Worm (Caenorhabditis elegans) whole organism, L4/young adult: Measurements from ENCODE around the gene F22B5.10.

Experiments
- W03F9.2 ChIP-seq: fragments of 150-350 bp; optimal IDR thresholded peaks from 2 replicates; lab custom pipeline; 2014; ENCODE audit warnings: missing biosample characterization, missing genetic modification characterization
- dao-5 ChIP-seq: sonication (generic microtip); optimal IDR thresholded peaks from 2 replicates; lab custom pipeline; 2016; ENCODE audit warnings: missing genotype, missing genetic modification characterization, moderate library complexity, missing compliant biosample characterization
- him-1 ChIP-seq: sonication (generic microtip); optimal IDR thresholded peaks from 2 replicates; lab custom pipeline; 2016; ENCODE audit warnings: missing genotype, missing genetic modification reagents, missing genetic modification characterization, missing compliant biosample characterization

Gene F22B5.10

DNA sequence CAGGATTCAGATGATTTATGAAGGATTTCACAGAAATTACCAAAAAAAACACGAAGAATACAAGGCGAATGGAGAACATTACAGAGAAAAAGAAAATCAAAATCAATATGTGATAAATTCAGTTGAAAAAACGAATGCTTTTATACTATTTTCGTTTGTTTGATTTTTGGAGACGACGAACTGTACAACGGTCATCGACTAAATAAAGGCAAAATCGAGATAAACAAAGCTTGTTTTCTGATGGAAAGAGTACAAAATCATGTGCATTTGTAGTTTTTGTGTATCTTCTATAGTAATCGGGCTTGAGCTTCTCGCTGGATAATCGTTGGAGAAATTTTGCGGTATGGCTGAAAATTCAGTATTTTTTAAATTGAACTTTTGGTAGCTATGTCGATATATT, 4.2 kb downstream of the F22B5.10 start, which contains the start of gene M05D6.8:
Gene M05D6.8, minus strand, starts transcription at position 101 of the 400 bp plus-strand sequence.
- no peak for TF ChIP-seq him-1 (tag; lab: Kevin White, UChicago)
- no peak for TF ChIP-seq W03F9.2 (tag; lab: Kevin White, UChicago)
- no peak for TF ChIP-seq dao-5 (tag; lab: Kevin White, UChicago)

DNA sequence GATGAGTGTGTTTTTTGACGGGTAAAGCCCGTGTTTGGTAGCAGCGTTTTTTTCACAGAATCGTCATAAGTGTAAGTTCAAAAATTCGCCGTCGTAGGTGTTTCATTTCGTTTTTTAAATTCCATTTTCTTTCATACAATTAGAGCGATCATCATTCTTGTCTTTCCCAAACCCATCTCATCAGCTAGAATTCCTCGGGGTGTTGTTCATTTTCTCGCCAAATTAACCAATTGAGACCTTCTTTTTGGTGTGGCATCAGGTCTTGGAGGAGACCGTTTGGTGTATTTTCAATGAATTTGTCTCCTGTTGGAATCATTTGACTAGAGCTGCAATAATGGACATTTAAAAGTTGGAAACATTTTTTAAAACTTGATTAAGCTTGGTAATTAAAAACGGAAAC, 5.9 kb downstream of the F22B5.10 start:
- no peak for TF ChIP-seq him-1 (tag; lab: Kevin White, UChicago)
- no peak for TF ChIP-seq W03F9.2 (tag; lab: Kevin White, UChicago)
- no peak for TF ChIP-seq dao-5 (tag; lab: Kevin White, UChicago)

DNA sequence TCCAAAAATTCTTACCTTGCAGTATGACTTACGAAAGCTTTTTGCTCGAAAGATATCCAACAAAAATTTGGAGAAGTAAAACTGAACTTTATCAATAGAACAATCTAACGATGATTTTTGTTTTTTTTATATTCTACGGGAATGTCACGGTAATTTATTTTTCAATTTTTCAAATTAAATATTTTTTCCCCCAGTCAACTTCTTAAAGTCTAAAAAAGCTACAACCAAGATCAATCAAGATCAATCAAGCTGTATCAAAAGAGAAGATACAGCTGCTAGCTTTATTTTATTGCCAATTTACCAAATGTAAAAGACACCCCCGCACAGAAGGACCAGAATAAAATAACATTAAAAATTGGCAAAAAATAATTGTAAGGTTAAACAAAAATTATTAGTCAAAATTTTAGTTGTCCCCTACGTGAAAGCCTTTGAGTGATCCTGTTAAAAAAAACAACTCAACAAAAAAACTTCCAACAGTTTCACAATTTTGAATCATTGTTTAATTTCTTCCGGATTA, 8.4 kb downstream of the F22B5.10 start, which contains the start of the genes M05D6.1 and M05D6.3:
Gene M05D6.1, minus strand, starts transcription at position 101 of the 517 bp plus-strand sequence.
Gene M05D6.3, plus strand, starts transcription at position 467 of the 517 bp plus-strand sequence.
- no peak for TF ChIP-seq him-1 (tag; lab: Kevin White, UChicago)
- no peak for TF ChIP-seq dao-5 (tag; lab: Kevin White, UChicago)
- no peak for TF ChIP-seq W03F9.2 (tag; lab: Kevin White, UChicago)

DNA sequence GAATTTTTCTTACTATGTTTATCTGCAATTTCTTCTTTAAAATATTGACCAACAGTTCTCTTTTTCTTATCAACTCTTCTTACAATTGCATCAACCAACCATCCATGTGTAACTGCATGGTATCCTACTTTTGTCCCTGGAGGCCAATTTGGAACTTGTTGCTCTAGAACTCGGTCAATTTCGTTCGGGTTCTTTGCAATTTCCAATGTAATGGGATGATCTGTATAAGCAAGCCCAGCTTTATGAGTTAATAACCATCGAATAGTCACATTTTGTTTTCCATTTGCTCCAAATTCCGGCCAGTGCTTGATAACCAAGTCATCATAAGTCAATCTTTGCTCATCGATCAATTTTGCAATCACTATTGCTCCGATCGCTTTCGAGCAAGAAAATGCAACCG, 12.4 kb downstream of the F22B5.10 start:
- TF ChIP-seq dao-5 (tag; lab: Kevin White, UChicago) (no peak), W03F9.2 (tag; lab: Kevin White, UChicago) (no peak), him-1 (tag; lab: Kevin White, UChicago) (no peak)

DNA sequence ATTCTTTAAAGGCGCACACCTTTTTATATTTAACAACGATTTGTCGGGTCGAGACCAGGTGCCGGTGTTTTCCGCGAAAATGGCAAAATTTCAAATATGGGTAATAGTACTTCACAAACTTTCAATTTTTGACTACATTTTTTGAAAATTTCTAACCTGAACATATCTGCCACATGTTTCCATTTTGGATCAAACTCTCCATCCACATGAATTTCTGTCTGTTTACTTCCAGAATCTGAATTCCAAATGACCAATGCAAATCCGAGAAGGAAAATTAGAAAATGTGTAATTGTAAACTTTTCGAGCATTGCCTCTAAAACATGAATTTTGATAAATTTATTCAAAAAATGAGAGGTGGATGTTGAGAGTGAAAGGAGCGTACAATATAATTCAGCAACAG, 13.2 kb downstream of the F22B5.10 start, which contains the start of gene lact-4:
Gene lact-4, minus strand, starts transcription at position 313 of the 400 bp plus-strand sequence.
- TF ChIP-seq dao-5 (tag; lab: Kevin White, UChicago), result no peak
- no peak for TF ChIP-seq W03F9.2 (tag; lab: Kevin White, UChicago)
- TF ChIP-seq him-1 (tag; lab: Kevin White, UChicago), result no peak

- peak; percentile 13 for TF ChIP-seq W03F9.2 (tag; lab: Kevin White, UChicago)
- TF ChIP-seq dao-5 (tag; lab: Kevin White, UChicago), result no peak
These were observed 14.2 kb downstream of the F22B5.10 start for ce11 chrII:8481033-8481708.

DNA sequence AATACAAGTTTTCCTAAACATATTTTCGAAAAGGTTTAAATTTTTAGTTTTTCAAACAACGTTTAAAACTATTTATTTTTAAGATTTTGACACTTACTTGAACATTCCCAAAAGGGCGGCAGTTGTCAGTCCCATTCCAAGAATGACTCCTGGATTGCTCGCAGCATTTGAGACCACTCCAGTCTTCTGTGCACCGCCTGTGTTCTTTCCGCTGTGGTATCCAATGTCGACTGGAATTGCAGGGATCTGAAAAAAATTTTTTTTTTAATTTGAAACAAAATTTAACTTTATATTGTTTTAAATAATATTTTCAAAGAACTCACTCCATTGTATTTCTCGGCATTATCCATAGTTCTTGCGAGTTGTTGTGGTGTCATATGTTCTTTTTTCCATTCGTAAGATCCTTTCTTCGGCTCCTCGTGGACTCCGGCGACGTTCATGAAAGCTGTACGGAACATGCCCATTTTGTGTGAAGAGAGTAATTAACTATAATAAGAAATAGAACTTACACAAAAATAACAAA, 14.8 kb downstream of the F22B5.10 start, which contains the start of gene M05D6.5:
Gene M05D6.5, minus strand, starts transcription at position 473 of the 523 bp plus-strand sequence.
- no peak for TF ChIP-seq dao-5 (tag; lab: Kevin White, UChicago)
- TF ChIP-seq W03F9.2 (tag; lab: Kevin White, UChicago), result no peak
- TF ChIP-seq him-1 (tag; lab: Kevin White, UChicago), result no peak

ce11 chrII:8483124-8483792, 16.3 kb downstream of the F22B5.10 start:
- TF ChIP-seq dao-5 (tag; lab: Kevin White, UChicago) (no peak), him-1 (tag; lab: Kevin White, UChicago) (no peak), W03F9.2 (tag; lab: Kevin White, UChicago) (no peak)

DNA sequence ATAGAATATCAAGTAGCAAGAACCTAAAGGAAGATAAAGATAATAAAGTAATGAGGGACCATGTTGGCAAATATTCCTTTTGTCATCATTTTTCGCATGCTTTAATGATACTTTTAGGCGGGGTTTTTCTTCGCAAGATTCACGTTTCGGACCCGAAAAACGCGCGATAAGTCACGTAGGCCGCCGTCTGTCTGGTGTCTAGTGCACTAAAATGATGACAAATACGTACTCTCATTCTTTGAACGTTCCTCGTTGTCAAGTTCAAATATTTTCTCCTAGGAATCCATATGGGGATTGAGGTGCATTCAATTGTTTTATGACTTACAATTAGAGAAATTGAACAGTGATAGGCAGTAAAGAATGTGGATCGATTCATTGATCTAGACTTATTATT, 16.8 kb downstream of the F22B5.10 start, which contains the start of gene taap-1:
Gene taap-1, minus strand, starts transcription at position 79 of the 394 bp plus-strand sequence.
- TF ChIP-seq him-1 (tag; lab: Kevin White, UChicago), result no peak
- no peak for TF ChIP-seq W03F9.2 (tag; lab: Kevin White, UChicago)
- TF ChIP-seq dao-5 (tag; lab: Kevin White, UChicago), result no peak

ce11 chrII:8484546-8484945, 17.6 kb downstream of the F22B5.10 start:
- TF ChIP-seq W03F9.2 (tag; lab: Kevin White, UChicago), result no peak
- TF ChIP-seq him-1 (tag; lab: Kevin White, UChicago), result no peak
- no peak for TF ChIP-seq dao-5 (tag; lab: Kevin White, UChicago)

- no peak for TF ChIP-seq him-1 (tag; lab: Kevin White, UChicago)
- no peak for TF ChIP-seq dao-5 (tag; lab: Kevin White, UChicago)
- no peak for TF ChIP-seq W03F9.2 (tag; lab: Kevin White, UChicago)
These were observed 18.6 kb downstream of the F22B5.10 start, which contains the start of gene gbh-2 for ce11 chrII:8485603-8486002. gbh-2 (plus strand) TSS chrII:8485879.

- TF ChIP-seq him-1 (tag; lab: Kevin White, UChicago), result no peak
- TF ChIP-seq dao-5 (tag; lab: Kevin White, UChicago), result no peak
- TF ChIP-seq W03F9.2 (tag; lab: Kevin White, UChicago), result no peak
These were observed 21.1 kb downstream of the F22B5.10 start for ce11 chrII:8488123-8488522.
